Worm (Caenorhabditis elegans) whole organism, L4/young adult: ENCODE results near the gene zmp-5.

Experiments
- W03F9.2 ChIP-seq: fragments of 150-350 bp; optimal IDR thresholded peaks from 2 replicates; lab custom pipeline; 2014; ENCODE audit warnings: missing biosample characterization, missing genetic modification characterization
- dao-5 ChIP-seq: sonication (generic microtip); optimal IDR thresholded peaks from 2 replicates; lab custom pipeline; 2016; ENCODE audit warnings: missing genotype, missing genetic modification characterization, moderate library complexity, missing compliant biosample characterization
- him-1 ChIP-seq: sonication (generic microtip); optimal IDR thresholded peaks from 2 replicates; lab custom pipeline; 2016; ENCODE audit warnings: missing genotype, missing genetic modification reagents, missing genetic modification characterization, missing compliant biosample characterization

Gene zmp-5

ce11 chrX:12667804-12668511, 21.0 kb downstream of the zmp-5 start, which contains the start of gene nhr-17:
Gene nhr-17, minus strand, starts transcription at chrX:12667854.
- TF ChIP-seq W03F9.2 (no peak), dao-5 (tag; lab: Kevin White, UChicago) (no peak), him-1 (tag; lab: Kevin White, UChicago) (no peak)

ce11 chrX:12668941-12669501, 22.1 kb downstream of the zmp-5 start:
- TF ChIP-seq dao-5 (tag; lab: Kevin White, UChicago) = no peak
- TF ChIP-seq W03F9.2 = no peak

DNA sequence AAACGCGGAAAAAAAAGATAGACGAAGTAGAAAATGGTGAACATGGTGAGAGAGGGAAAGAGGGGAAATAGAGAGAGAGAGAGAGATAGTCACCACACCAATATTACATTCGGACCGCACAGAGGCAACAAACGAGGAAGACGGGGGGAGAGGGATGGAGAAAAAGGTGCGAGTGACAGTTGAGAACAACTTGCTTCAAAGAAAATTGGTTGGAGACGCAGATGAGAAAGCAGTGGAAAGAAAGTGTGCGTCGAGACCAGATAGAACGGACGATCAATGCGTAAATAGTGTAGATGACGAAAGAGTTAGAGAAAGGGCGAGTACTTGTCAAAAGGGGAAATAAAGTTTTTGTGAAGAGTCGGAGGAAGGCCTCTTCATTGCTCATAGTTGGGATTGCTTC, 23.5 kb downstream of the zmp-5 start:
- TF ChIP-seq dao-5 (tag; lab: Kevin White, UChicago) (no peak), him-1 (tag; lab: Kevin White, UChicago) (peak; percentile 20), W03F9.2 (peak; percentile 31)

ce11 chrX:12671638-12672290, 24.8 kb downstream of the zmp-5 start:
- TF ChIP-seq W03F9.2 (no peak), dao-5 (tag; lab: Kevin White, UChicago) (no peak), him-1 (tag; lab: Kevin White, UChicago) (no peak)

ce11 chrX:12677113-12677512, 30.2 kb downstream of the zmp-5 start:
- TF ChIP-seq dao-5 (tag; lab: Kevin White, UChicago) (no peak), him-1 (tag; lab: Kevin White, UChicago) (no peak), W03F9.2 (no peak)

DNA sequence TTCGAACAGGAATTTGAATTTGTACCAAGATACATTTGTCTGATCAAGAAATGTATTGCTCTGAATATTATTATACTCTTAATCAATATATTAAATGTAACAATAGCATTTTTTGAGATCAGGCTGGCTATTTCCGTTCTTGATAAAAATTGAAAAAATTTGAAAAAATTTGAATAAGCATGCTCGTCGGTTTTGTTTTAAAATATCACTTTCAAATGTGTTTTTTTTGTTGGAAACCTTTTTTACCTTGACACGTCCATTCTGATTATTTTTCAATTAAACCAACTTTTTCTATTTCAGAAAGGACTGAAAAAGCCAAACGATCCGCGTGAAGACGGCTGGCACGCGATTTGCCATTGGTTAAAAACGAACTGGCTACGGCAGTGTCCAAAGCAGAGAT, 31.6 kb downstream of the zmp-5 start, which contains the start of gene adt-1:
adt-1 (plus strand) TSS at position 301 of the 400 bp plus-strand sequence.
- TF ChIP-seq dao-5 (tag; lab: Kevin White, UChicago) = no peak
- TF ChIP-seq W03F9.2 = no peak
- no peak for TF ChIP-seq him-1 (tag; lab: Kevin White, UChicago)

DNA sequence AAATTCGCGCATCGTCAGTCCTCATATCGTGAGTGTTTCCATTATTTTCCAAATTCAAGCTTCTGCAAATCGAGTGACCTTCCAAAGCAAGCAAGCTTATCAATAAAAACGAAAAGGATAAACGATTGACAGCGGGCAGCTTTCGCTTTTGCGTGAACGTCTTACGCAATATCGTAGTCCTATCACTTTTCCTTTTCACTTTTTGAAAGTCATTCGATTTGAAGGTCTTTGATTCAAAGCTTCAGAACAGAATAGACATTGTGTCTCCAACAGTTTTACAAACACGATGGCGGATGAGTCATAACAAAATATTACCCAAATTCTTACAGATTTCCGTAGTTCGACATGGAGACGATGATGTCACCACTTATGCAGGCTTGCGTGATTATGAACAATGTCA, 32.7 kb downstream of the zmp-5 start:
- TF ChIP-seq W03F9.2 = no peak
- TF ChIP-seq him-1 (tag; lab: Kevin White, UChicago) = no peak
- TF ChIP-seq dao-5 (tag; lab: Kevin White, UChicago) = no peak

DNA sequence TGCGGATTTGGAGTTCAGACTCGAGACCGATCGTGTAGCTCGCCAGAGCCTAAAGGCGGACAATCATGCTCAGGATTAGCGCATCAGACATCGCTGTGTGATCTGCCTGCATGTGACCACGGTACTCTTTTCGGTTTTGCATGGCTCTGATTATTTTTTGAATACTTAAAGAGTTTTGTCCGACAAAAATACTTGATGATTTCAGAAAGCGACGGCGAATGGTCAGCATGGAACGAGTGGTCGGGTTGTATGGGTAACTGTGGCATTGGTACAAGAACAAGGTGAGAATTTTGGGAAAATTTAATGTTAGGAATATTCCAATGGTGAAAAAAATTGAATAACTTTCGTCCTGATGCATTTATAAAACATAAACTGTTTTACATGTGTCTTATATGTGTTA, 40.6 kb downstream of the zmp-5 start:
- TF ChIP-seq dao-5 (tag; lab: Kevin White, UChicago) (no peak), him-1 (tag; lab: Kevin White, UChicago) (no peak), W03F9.2 (no peak)

ce11 chrX:12688632-12689031, 41.7 kb downstream of the zmp-5 start:
- TF ChIP-seq W03F9.2 = no peak
- TF ChIP-seq dao-5 (tag; lab: Kevin White, UChicago) = no peak
- TF ChIP-seq him-1 (tag; lab: Kevin White, UChicago) = no peak

- TF ChIP-seq dao-5 (tag; lab: Kevin White, UChicago) = no peak
- TF ChIP-seq W03F9.2 = no peak
- no peak for TF ChIP-seq him-1 (tag; lab: Kevin White, UChicago)
Measured at ce11 chrX:12689869-12690268, 43.0 kb downstream of the zmp-5 start.

DNA sequence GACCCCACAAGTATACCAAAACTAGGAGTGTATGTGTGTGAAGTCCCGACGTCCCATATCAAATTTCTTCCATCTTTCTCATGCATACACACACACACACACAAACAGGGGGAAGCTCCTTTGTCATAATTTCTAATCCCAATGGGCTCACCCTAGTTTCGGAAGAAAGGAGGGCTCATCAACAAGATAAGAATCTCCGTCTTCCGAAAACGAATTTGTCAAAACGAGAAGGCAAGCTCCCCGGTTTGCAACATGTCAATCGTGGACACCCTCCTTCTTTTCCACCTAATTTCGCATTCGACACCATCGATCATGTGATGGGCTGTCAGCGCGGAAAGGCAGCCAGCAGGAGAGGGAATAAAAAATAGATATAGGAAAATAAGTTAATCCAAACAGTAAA, 43.4 kb downstream of the zmp-5 start:
- no peak for TF ChIP-seq W03F9.2
- TF ChIP-seq him-1 (tag; lab: Kevin White, UChicago) = no peak
- TF ChIP-seq dao-5 (tag; lab: Kevin White, UChicago) = no peak

DNA sequence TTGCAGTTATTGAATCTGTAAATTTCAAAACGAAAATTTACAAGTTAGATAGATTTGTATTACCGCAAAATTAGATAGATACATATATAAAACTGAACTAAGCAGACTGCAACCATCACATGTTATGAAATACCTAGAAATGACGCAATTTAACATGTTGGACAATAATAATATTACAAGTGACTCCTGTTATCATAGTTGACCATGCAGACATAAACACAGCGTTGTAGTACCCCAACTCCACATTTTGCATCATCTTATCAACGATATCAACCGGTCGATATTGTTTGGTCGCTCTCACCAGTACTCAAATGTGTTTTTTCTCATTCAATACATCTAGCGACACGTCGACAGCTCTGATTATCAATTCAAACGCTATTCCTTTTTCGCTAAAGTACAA, 44.4 kb downstream of the zmp-5 start, which contains the start of gene ugt-50:
ugt-50 (plus strand) TSS at position 268 of the 400 bp plus-strand sequence.
- TF ChIP-seq W03F9.2 = no peak
- no peak for TF ChIP-seq dao-5 (tag; lab: Kevin White, UChicago)
- no peak for TF ChIP-seq him-1 (tag; lab: Kevin White, UChicago)

- no peak for TF ChIP-seq him-1 (tag; lab: Kevin White, UChicago)
- TF ChIP-seq W03F9.2 = no peak
Measured at ce11 chrX:12691740-12692383, 44.9 kb downstream of the zmp-5 start.

DNA sequence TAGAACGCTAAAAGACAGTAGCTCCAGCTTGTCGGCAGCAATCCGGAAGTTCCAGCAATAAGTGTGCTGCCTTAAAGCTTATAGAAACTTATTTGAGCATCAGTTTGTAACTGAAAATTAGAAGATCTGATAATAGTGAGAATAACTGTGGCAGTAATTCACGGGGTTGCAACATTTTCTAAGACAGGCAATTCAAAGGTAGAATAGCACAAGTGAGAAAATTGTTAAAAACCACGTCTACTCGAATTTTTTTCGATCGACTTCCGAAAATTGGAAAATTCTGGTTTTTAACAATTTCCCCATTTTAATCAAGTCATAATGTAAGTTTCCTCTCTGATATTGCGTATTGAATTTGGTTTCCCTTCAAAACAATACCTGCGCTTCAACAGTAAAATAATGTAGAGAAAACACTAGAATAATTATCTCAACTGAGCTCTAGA, 46.3 kb downstream of the zmp-5 start:
- peak; percentile 13 for TF ChIP-seq him-1 (tag; lab: Kevin White, UChicago)
- TF ChIP-seq W03F9.2 = no peak
- TF ChIP-seq dao-5 (tag; lab: Kevin White, UChicago) = no peak
